Worm (Caenorhabditis elegans) whole organism, young adult: ENCODE data around the gene C03B8.3.

ENCODE experiments used
- C06A6.2 ChIP-seq: fragments of 200-800 bp; sonication (Bioruptor generic); conservative IDR thresholded peaks from 2 replicates; pipeline ENCODE4 v1.3.6; 2022; ENCODE audit warnings: missing genetic modification characterization, missing compliant biosample characterization
- F22D6.2 ChIP-seq: sonication (generic microtip); optimal IDR thresholded peaks from 2 replicates; lab custom pipeline; 2016; ENCODE audit warnings: mild to moderate bottlenecking, missing genetic modification characterization, missing compliant biosample characterization
- F23B12.7 ChIP-seq: sonication (generic microtip); optimal IDR thresholded peaks from 2 replicates; lab custom pipeline; 2017; ENCODE audit warnings: missing genetic modification characterization, mild to moderate bottlenecking, missing compliant biosample characterization, antibody characterized with exemption, moderate library complexity; ENCODE audit not compliant: insufficient read depth
- F39B2.1 ChIP-seq: fragments of 200-800 bp; sonication (Bioruptor generic); IDR thresholded peaks from 2 replicates; pipeline ENCODE4 v1.3.6; 2022; ENCODE audit warnings: missing genetic modification reagents, missing genetic modification characterization, missing compliant biosample characterization
- F49E8.2 ChIP-seq: sonication (generic microtip); optimal IDR thresholded peaks from 3 replicates; lab custom pipeline; 2017; ENCODE audit warnings: missing genetic modification characterization, mild to moderate bottlenecking, missing compliant biosample characterization, antibody characterized with exemption, moderate library complexity; ENCODE audit not compliant: insufficient read depth
- F52B5.7 ChIP-seq: sonication (generic microtip); optimal IDR thresholded peaks from 2 replicates; lab custom pipeline; 2016; ENCODE audit warnings: mild to moderate bottlenecking, missing genetic modification characterization, missing compliant biosample characterization
- K11D2.4 ChIP-seq: fragments of 200-800 bp; sonication (Bioruptor generic); IDR thresholded peaks from 2 replicates; pipeline ENCODE4 v1.3.6; 2022; ENCODE audit warnings: missing genetic modification reagents, missing genetic modification characterization, missing compliant biosample characterization
- K12H6.12 ChIP-seq: fragments of 200-800 bp; sonication (Bioruptor generic); optimal IDR thresholded peaks from 2 replicates; lab custom pipeline; 2018; ENCODE audit warnings: mild to moderate bottlenecking, missing genetic modification characterization, missing compliant biosample characterization
- T07F8.4 ChIP-seq: sonication (generic microtip); optimal IDR thresholded peaks from 2 replicates; lab custom pipeline; 2016; ENCODE audit warnings: mild to moderate bottlenecking, missing genetic modification characterization, moderate library complexity, missing compliant biosample characterization
- Y53F4B.3 ChIP-seq: fragments of 200-800 bp; sonication (Bioruptor generic); IDR thresholded peaks from 2 replicates; pipeline ENCODE4 v1.3.6; 2022; ENCODE audit warnings: missing genetic modification reagents, missing genetic modification characterization, missing compliant biosample characterization
- ama-1 ChIP-seq, 3 experiments: fragments of 150-350 bp in 1 of 3; sonication (generic microtip) in 2 of 3; optimal IDR thresholded peaks; 2 replicates each; lab custom pipeline; 2014 to 2018; ENCODE audit warnings: missing biosample characterization in 2 of 3, missing genetic modification characterization in 2 of 3, missing genetic modification reagents in 2 of 3
- aptf-2 ChIP-seq: fragments of 200-800 bp; sonication (Bioruptor generic); conservative IDR thresholded peaks from 2 replicates; pipeline ENCODE4 v1.3.6; 2022; ENCODE audit warnings: missing genetic modification reagents, missing genetic modification characterization, missing compliant biosample characterization
- atf-7 ChIP-seq: sonication (generic microtip); optimal IDR thresholded peaks from 2 replicates; lab custom pipeline; 2017; ENCODE audit warnings: mild to moderate bottlenecking, missing genetic modification characterization, missing compliant biosample characterization
- attf-5 ChIP-seq: fragments of 200-800 bp; sonication (Bioruptor generic); optimal IDR thresholded peaks from 2 replicates; lab custom pipeline; 2018; ENCODE audit warnings: mild to moderate bottlenecking, missing genetic modification characterization, missing compliant biosample characterization
- attf-6 ChIP-seq: fragments of 200-800 bp; sonication (Bioruptor generic); IDR thresholded peaks from 2 replicates; pipeline ENCODE4 v1.3.6; 2022; ENCODE audit warnings: missing genetic modification reagents, missing genetic modification characterization, missing compliant biosample characterization
- bed-1 ChIP-seq: fragments of 200-800 bp; sonication (Bioruptor generic); IDR thresholded peaks from 2 replicates; pipeline ENCODE4 v1.3.6; 2022; ENCODE audit warnings: missing genetic modification reagents, missing genetic modification characterization, missing compliant biosample characterization
- cebp-1 ChIP-seq, 2 experiments: fragments of 200-800 bp in 1 of 2; sonication (Bioruptor generic) in 1 of 2; sonication (generic microtip) in 1 of 2; IDR thresholded peaks in 1 of 2; optimal IDR thresholded peaks in 1 of 2; 2 replicates each; pipeline versions ENCODE4 v1.3.6 to Lab custom; 2017 to 2022; ENCODE audit warnings: missing compliant biosample characterization in 2 of 2, missing genetic modification characterization in 2 of 2, mild to moderate bottlenecking in 1 of 2, missing genetic modification reagents in 1 of 2, moderate library complexity in 1 of 2
- cebp-2 ChIP-seq: fragments of 200-800 bp; sonication (Bioruptor generic); IDR thresholded peaks from 2 replicates; pipeline ENCODE4 v1.3.6; 2022; ENCODE audit warnings: missing genetic modification characterization, missing compliant biosample characterization
- ceh-58 ChIP-seq: fragments of 200-800 bp; sonication (Bioruptor generic); IDR thresholded peaks from 2 replicates; pipeline ENCODE4 v1.3.6; 2022; ENCODE audit warnings: missing genetic modification characterization, missing compliant biosample characterization
- ceh-79 ChIP-seq: sonication (generic microtip); optimal IDR thresholded peaks from 2 replicates; lab custom pipeline; 2017; ENCODE audit warnings: mild to moderate bottlenecking, missing genetic modification characterization, missing compliant biosample characterization
- dpff-1 ChIP-seq: sonication (generic microtip); optimal IDR thresholded peaks from 2 replicates; lab custom pipeline; 2017; ENCODE audit warnings: mild to moderate bottlenecking, missing genetic modification characterization, missing compliant biosample characterization
- egl-18 ChIP-seq: fragments of 200-800 bp; sonication (Bioruptor generic); IDR thresholded peaks from 2 replicates; pipeline ENCODE4 v1.3.6; 2022; ENCODE audit warnings: missing genetic modification reagents, missing genetic modification characterization, missing compliant biosample characterization
- ekl-4 ChIP-seq: fragments of 200-800 bp; sonication (Bioruptor generic); IDR thresholded peaks from 2 replicates; pipeline ENCODE4 v1.3.6; 2022; ENCODE audit warnings: missing genetic modification reagents, missing genetic modification characterization, missing compliant biosample characterization
- fkh-3 ChIP-seq: sonication (generic microtip); optimal IDR thresholded peaks from 2 replicates; lab custom pipeline; 2016; ENCODE audit warnings: mild to moderate bottlenecking, missing genetic modification characterization, missing compliant biosample characterization
- him-1 ChIP-seq: sonication (generic microtip); optimal IDR thresholded peaks from 2 replicates; lab custom pipeline; 2016; ENCODE audit warnings: missing genotype, missing genetic modification reagents, missing genetic modification characterization, missing compliant biosample characterization
- hlh-12 ChIP-seq: sonication (generic microtip); optimal IDR thresholded peaks from 2 replicates; lab custom pipeline; 2016; ENCODE audit warnings: missing genetic modification characterization, missing compliant biosample characterization
- hlh-26 ChIP-seq: fragments of 200-800 bp; sonication (Bioruptor generic); conservative IDR thresholded peaks from 2 replicates; pipeline ENCODE4 v1.3.6; 2022; ENCODE audit warnings: missing genetic modification reagents, missing genetic modification characterization, missing compliant biosample characterization
- let-607 ChIP-seq, 2 experiments: fragments of 200-800 bp in 1 of 2; sonication (Bioruptor generic) in 1 of 2; sonication (generic microtip) in 1 of 2; optimal IDR thresholded peaks; 2 replicates each; lab custom pipeline; 2016 to 2018; ENCODE audit warnings: mild to moderate bottlenecking in 2 of 2, missing compliant biosample characterization in 2 of 2, missing genetic modification characterization in 2 of 2, moderate library complexity in 2 of 2, missing genotype in 1 of 2
- lin-26 ChIP-seq: fragments of 200-800 bp; sonication (Bioruptor generic); IDR thresholded peaks from 2 replicates; pipeline ENCODE4 v1.3.6; 2022; ENCODE audit warnings: missing genetic modification reagents, missing genetic modification characterization, missing compliant biosample characterization
- lin-54 ChIP-seq: fragments of 200-800 bp; sonication (Bioruptor generic); optimal IDR thresholded peaks from 2 replicates; lab custom pipeline; 2018; ENCODE audit warnings: mild to moderate bottlenecking, missing genetic modification characterization, missing compliant biosample characterization
- lsy-27 ChIP-seq: sonication (generic microtip); optimal IDR thresholded peaks from 2 replicates; lab custom pipeline; 2017; ENCODE audit warnings: missing genetic modification characterization, mild to moderate bottlenecking, missing compliant biosample characterization, antibody characterized with exemption, missing genotype, borderline replicate concordance; ENCODE audit not compliant: insufficient read depth
- madf-10 ChIP-seq: sonication (generic microtip); optimal IDR thresholded peaks from 2 replicates; lab custom pipeline; 2016; ENCODE audit warnings: mild to moderate bottlenecking, missing genetic modification characterization, missing compliant biosample characterization
- madf-3 ChIP-seq: fragments of 200-800 bp; sonication (Bioruptor generic); IDR thresholded peaks from 2 replicates; pipeline ENCODE4 v1.3.6; 2022; ENCODE audit warnings: missing genetic modification reagents, missing genetic modification characterization, missing compliant biosample characterization
- madf-6 ChIP-seq: fragments of 200-800 bp; sonication (Bioruptor generic); IDR thresholded peaks from 2 replicates; pipeline ENCODE4 v1.3.6; 2022; ENCODE audit warnings: missing genetic modification reagents, missing genetic modification characterization, missing compliant biosample characterization
- madf-8 ChIP-seq: fragments of 200-800 bp; sonication (Bioruptor generic); conservative IDR thresholded peaks from 2 replicates; pipeline ENCODE4 v1.3.6; 2022; ENCODE audit warnings: missing genetic modification reagents, missing genetic modification characterization, missing compliant biosample characterization
- mcd-1 ChIP-seq: fragments of 200-800 bp; sonication (Bioruptor generic); IDR thresholded peaks from 2 replicates; pipeline ENCODE4 v1.3.6; 2022; ENCODE audit warnings: missing genetic modification reagents, missing genetic modification characterization, missing compliant biosample characterization
- nfya-2 ChIP-seq: fragments of 200-800 bp; sonication (Bioruptor generic); IDR thresholded peaks from 2 replicates; pipeline ENCODE4 v1.3.6; 2022; ENCODE audit warnings: missing genetic modification reagents, missing genetic modification characterization, missing compliant biosample characterization
- nhr-179 ChIP-seq: sonication (generic microtip); optimal IDR thresholded peaks from 2 replicates; lab custom pipeline; 2016; ENCODE audit warnings: mild to moderate bottlenecking, missing genetic modification characterization, missing compliant biosample characterization
- nhr-90 ChIP-seq: sonication (generic microtip); optimal IDR thresholded peaks from 2 replicates; lab custom pipeline; 2016; ENCODE audit warnings: missing genotype, mild to moderate bottlenecking, missing genetic modification characterization, missing compliant biosample characterization
- pbrm-1 ChIP-seq: fragments of 200-800 bp; sonication (Bioruptor generic); IDR thresholded peaks from 2 replicates; pipeline ENCODE4 v1.3.6; 2022; ENCODE audit warnings: missing genetic modification reagents, missing genetic modification characterization, missing compliant biosample characterization
- rcor-1 ChIP-seq: fragments of 200-800 bp; sonication (Bioruptor generic); IDR thresholded peaks from 2 replicates; pipeline ENCODE4 v1.3.6; 2022; ENCODE audit warnings: missing genetic modification reagents, missing genetic modification characterization, missing compliant biosample characterization
- repo-1 ChIP-seq: sonication (generic microtip); optimal IDR thresholded peaks from 2 replicates; lab custom pipeline; 2017; ENCODE audit warnings: mild to moderate bottlenecking, missing genetic modification characterization, missing compliant biosample characterization
- rpc-1 ChIP-seq, 2 experiments: fragments of 150-350 bp in 1 of 2; sonication (generic microtip) in 1 of 2; optimal IDR thresholded peaks; 2 replicates each; lab custom pipeline; 2014 to 2018; ENCODE audit warnings: missing biosample characterization in 1 of 2, missing genetic modification characterization in 1 of 2, missing genetic modification reagents in 1 of 2, missing genotype in 1 of 2
- tbx-9 ChIP-seq: sonication (generic microtip); optimal IDR thresholded peaks from 2 replicates; lab custom pipeline; 2016; ENCODE audit warnings: borderline replicate concordance, missing genetic modification characterization, inconsistent platforms, missing compliant biosample characterization
- tlf-1 ChIP-seq: fragments of 200-800 bp; sonication (Bioruptor generic); optimal IDR thresholded peaks from 2 replicates; lab custom pipeline; 2018; ENCODE audit warnings: mild to moderate bottlenecking, missing genetic modification characterization, missing compliant biosample characterization
- ztf-26 ChIP-seq: sonication (generic microtip); optimal IDR thresholded peaks from 2 replicates; lab custom pipeline; 2017; ENCODE audit warnings: missing genetic modification characterization, missing compliant biosample characterization
- ztf-28 ChIP-seq: fragments of 200-800 bp; sonication (Bioruptor generic); IDR thresholded peaks from 2 replicates; pipeline ENCODE4 v1.3.6; 2022; ENCODE audit warnings: missing genetic modification reagents, missing genetic modification characterization, missing compliant biosample characterization
- ztf-6 ChIP-seq: fragments of 200-800 bp; sonication (Bioruptor generic); IDR thresholded peaks from 2 replicates; pipeline ENCODE4 v1.3.6; 2022; ENCODE audit warnings: missing genetic modification reagents, missing genetic modification characterization, missing compliant biosample characterization

Gene C03B8.3

DNA sequence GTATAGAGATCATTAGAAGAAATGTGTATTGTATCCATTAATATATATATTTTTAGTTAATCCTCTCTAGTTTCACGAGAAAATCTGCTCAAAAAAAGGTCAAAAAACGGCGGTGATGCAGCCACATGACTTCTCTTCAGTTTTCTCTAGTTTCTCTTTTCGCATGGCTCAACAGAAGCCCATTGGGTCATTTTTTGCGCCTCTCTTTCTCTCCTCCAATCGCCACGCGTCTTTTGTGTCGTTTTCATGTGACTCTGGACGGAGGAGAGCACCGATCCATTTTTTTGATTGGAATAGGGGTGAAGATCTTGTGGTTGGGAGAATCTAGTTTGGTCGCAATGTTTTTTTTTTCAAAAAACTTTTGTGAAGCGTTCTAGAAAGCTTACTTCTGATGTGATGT is 8.8 kb downstream of the C03B8.3 start (continued):
- TF ChIP-seq madf-10 (tag; lab: Kevin White, UChicago), result peak; percentile 13
- no peak for TF ChIP-seq nhr-179
- peak; percentile 6 for TF ChIP-seq lin-54
- peak; percentile 35 for TF ChIP-seq repo-1 (tag; lab: Kevin White, UChicago)
- TF ChIP-seq hlh-26 (GFP tag; lab: Robert Waterston, UW), result no peak
- no peak for TF ChIP-seq hlh-12
- TF ChIP-seq nfya-2 (GFP tag; lab: Robert Waterston, UW), result no peak
- TF ChIP-seq rcor-1 (GFP tag; lab: Robert Waterston, UW), result no peak
- no peak for TF ChIP-seq him-1
- no peak for TF ChIP-seq F52B5.7 (tag; lab: Kevin White, UChicago)
- 0 out of 2 replicates have a peak, but pooled peaks have one; percentile 55 for TF ChIP-seq K11D2.4 (GFP tag; lab: Robert Waterston, UW)
- no peak for TF ChIP-seq mcd-1 (GFP tag; lab: Robert Waterston, UW)
- TF ChIP-seq aptf-2 (GFP tag; lab: Robert Waterston, UW), result no peak
- TF ChIP-seq K12H6.12 (tag; lab: Kevin White, UChicago), result peak; percentile 50
- no peak for TF ChIP-seq ceh-79 (tag; lab: Kevin White, UChicago)
- TF ChIP-seq F49E8.2 (tag; lab: Kevin White, UChicago), result no peak
- TF ChIP-seq F22D6.2 (tag; lab: Kevin White, UChicago), result no peak
- no peak for TF ChIP-seq tlf-1 (GFP tag; lab: Kevin White, UChicago)
- TF ChIP-seq bed-1 (GFP tag; lab: Robert Waterston, UW), result no peak
- TF ChIP-seq cebp-2 (GFP tag; lab: Robert Waterston, UW), result no peak
- TF ChIP-seq egl-18 (GFP tag; lab: Robert Waterston, UW), result no peak
- TF ChIP-seq attf-6, result no peak
- no peak for TF ChIP-seq madf-8 (GFP tag; lab: Robert Waterston, UW)
- TF ChIP-seq rpc-1 (optimal IDR thresholded peaks at IDR 0.05; lab: Kevin White, UChicago), result no peak
- TF ChIP-seq rpc-1 (tag; optimal IDR thresholded peaks at IDR 0.05; lab: Kevin White, UChicago), result no peak
- TF ChIP-seq F39B2.1 (GFP tag; lab: Robert Waterston, UW), result no peak
- TF ChIP-seq atf-7 (tag; lab: Kevin White, UChicago), result no peak
- peak; percentile 44; the same call in 1 of the 2 replicates for TF ChIP-seq pbrm-1 (GFP tag; lab: Robert Waterston, UW)
- no peak for TF ChIP-seq ekl-4 (GFP tag; lab: Robert Waterston, UW)
- TF ChIP-seq attf-5, result peak; percentile 42
- no peak for TF ChIP-seq lsy-27
- TF ChIP-seq ceh-58, result no peak
- TF ChIP-seq madf-6 (GFP tag; lab: Robert Waterston, UW), result no peak
- peak; percentile 40; the same call in 1 of the 2 replicates for TF ChIP-seq C06A6.2
- TF ChIP-seq tbx-9 (tag; lab: Kevin White, UChicago), result no peak
- TF ChIP-seq dpff-1 (tag; lab: Kevin White, UChicago), result no peak

DNA sequence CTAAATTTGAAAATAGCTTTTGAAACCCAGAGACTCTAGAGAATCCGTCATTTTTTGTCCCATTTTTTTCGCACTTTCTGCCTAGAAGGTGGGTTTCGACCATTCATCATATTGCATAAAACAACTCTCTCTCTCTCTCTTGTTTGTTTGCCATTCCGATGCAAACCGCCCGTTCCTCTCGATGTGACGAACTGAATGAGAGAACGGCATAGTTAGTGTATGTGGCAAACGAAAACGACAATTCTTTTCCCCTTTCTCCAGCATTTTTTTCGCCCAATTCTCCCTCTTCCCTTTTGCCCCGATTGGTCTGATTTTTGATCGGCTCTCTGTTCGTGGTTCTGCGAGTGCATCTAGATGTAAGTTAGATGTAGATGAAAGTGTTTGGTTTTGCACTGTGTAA is 9.4 kb downstream of the C03B8.3 start:
- no peak for TF ChIP-seq ztf-6 (GFP tag; lab: Robert Waterston, UW)
- no peak for TF ChIP-seq K12H6.12 (tag; lab: Kevin White, UChicago)
- TF ChIP-seq C06A6.2, result no peak
- no peak for TF ChIP-seq madf-3 (GFP tag; lab: Robert Waterston, UW)
- TF ChIP-seq ztf-28 (GFP tag; lab: Robert Waterston, UW), result no peak
- no peak for TF ChIP-seq let-607 (tag; optimal IDR thresholded peaks at IDR 0.05; lab: Kevin White, UChicago)
- TF ChIP-seq Y53F4B.3, result no peak
- TF ChIP-seq cebp-1 (GFP tag; IDR thresholded peaks at IDR 0.05; lab: Robert Waterston, UW), result no peak
- TF ChIP-seq cebp-1 (tag; optimal IDR thresholded peaks at IDR 0.05; lab: Kevin White, UChicago), result no peak
- no peak for TF ChIP-seq lin-26
- TF ChIP-seq nhr-90, result no peak
- TF ChIP-seq attf-6, result no peak
- TF ChIP-seq F23B12.7 (tag; lab: Kevin White, UChicago), result no peak
- no peak for TF ChIP-seq ztf-26 (tag; lab: Kevin White, UChicago)
- 0 out of 2 replicates have a peak, but pooled peaks have one; percentile 19 for TF ChIP-seq K11D2.4 (GFP tag; lab: Robert Waterston, UW)
- TF ChIP-seq ama-1 (optimal IDR thresholded peaks at IDR 0.05; lab: Kevin White, UChicago), result no peak
- no peak for TF ChIP-seq ama-1 (GFP tag; optimal IDR thresholded peaks at IDR 0.05; lab: Kevin White, UChicago)
- no peak for TF ChIP-seq T07F8.4 (tag; lab: Kevin White, UChicago)
- no peak for TF ChIP-seq fkh-3 (tag; lab: Kevin White, UChicago)
